Worm (Caenorhabditis elegans) whole organism, young adult: ENCODE measurements around the gene K02E11.7.
A peak's percentile ranks its signal among the peaks of the same experiment; 100 is the strongest.

ENCODE experiments used
- B0336.3 ChIP-seq: fragments of 200-800 bp; sonication (Bioruptor generic); IDR thresholded peaks from 2 replicates; pipeline ENCODE4 v1.3.6; 2022; ENCODE audit warnings: missing genetic modification characterization, missing compliant biosample characterization
- C06A6.2 ChIP-seq: fragments of 200-800 bp; sonication (Bioruptor generic); conservative IDR thresholded peaks from 2 replicates; pipeline ENCODE4 v1.3.6; 2022; ENCODE audit warnings: missing genetic modification characterization, missing compliant biosample characterization
- C17E4.6 ChIP-seq: fragments of 200-800 bp; sonication (Bioruptor generic); IDR thresholded peaks from 2 replicates; pipeline ENCODE4 v1.3.6; 2022; ENCODE audit warnings: missing genetic modification reagents, missing genetic modification characterization, missing compliant biosample characterization
- F22D6.2 ChIP-seq: sonication (generic microtip); optimal IDR thresholded peaks from 2 replicates; lab custom pipeline; 2016; ENCODE audit warnings: mild to moderate bottlenecking, missing genetic modification characterization, missing compliant biosample characterization
- F49E8.2 ChIP-seq: sonication (generic microtip); optimal IDR thresholded peaks from 3 replicates; lab custom pipeline; 2017; ENCODE audit warnings: missing genetic modification characterization, mild to moderate bottlenecking, missing compliant biosample characterization, antibody characterized with exemption, moderate library complexity; ENCODE audit not compliant: insufficient read depth
- F52B5.7 ChIP-seq: sonication (generic microtip); optimal IDR thresholded peaks from 2 replicates; lab custom pipeline; 2016; ENCODE audit warnings: mild to moderate bottlenecking, missing genetic modification characterization, missing compliant biosample characterization
- F55B11.4 ChIP-seq: sonication (generic microtip); optimal IDR thresholded peaks from 2 replicates; lab custom pipeline; 2016; ENCODE audit warnings: missing compliant biosample characterization, missing genetic modification characterization, borderline replicate concordance; ENCODE audit not compliant: insufficient read depth
- Y56A3A.18 ChIP-seq: fragments of 200-800 bp; sonication (Bioruptor generic); IDR thresholded peaks from 2 replicates; pipeline ENCODE4 v1.3.6; 2022; ENCODE audit warnings: missing genetic modification reagents, missing genetic modification characterization, missing compliant biosample characterization
- Y67H2A.10 ChIP-seq: fragments of 200-800 bp; sonication (Bioruptor generic); conservative IDR thresholded peaks from 2 replicates; pipeline ENCODE4 v1.3.6; 2022; ENCODE audit warnings: missing genetic modification reagents, missing genetic modification characterization, missing compliant biosample characterization
- ZK185.1 ChIP-seq: sonication (generic microtip); optimal IDR thresholded peaks from 2 replicates; lab custom pipeline; 2016; ENCODE audit warnings: mild to moderate bottlenecking, missing genetic modification characterization, missing compliant biosample characterization; ENCODE audit not compliant: poor library complexity, severe bottlenecking
- akir-1 ChIP-seq: fragments of 200-800 bp; sonication (Bioruptor generic); optimal IDR thresholded peaks from 2 replicates; lab custom pipeline; 2018; ENCODE audit warnings: mild to moderate bottlenecking, missing genetic modification characterization, moderate library complexity, missing compliant biosample characterization
- aptf-2 ChIP-seq: fragments of 200-800 bp; sonication (Bioruptor generic); conservative IDR thresholded peaks from 2 replicates; pipeline ENCODE4 v1.3.6; 2022; ENCODE audit warnings: missing genetic modification reagents, missing genetic modification characterization, missing compliant biosample characterization
- aptf-3 ChIP-seq: fragments of 200-800 bp; sonication (Bioruptor generic); IDR thresholded peaks from 2 replicates; pipeline ENCODE4 v1.3.6; 2022; ENCODE audit warnings: missing genetic modification characterization, missing compliant biosample characterization
- attf-5 ChIP-seq: fragments of 200-800 bp; sonication (Bioruptor generic); optimal IDR thresholded peaks from 2 replicates; lab custom pipeline; 2018; ENCODE audit warnings: mild to moderate bottlenecking, missing genetic modification characterization, missing compliant biosample characterization
- attf-6 ChIP-seq: fragments of 200-800 bp; sonication (Bioruptor generic); IDR thresholded peaks from 2 replicates; pipeline ENCODE4 v1.3.6; 2022; ENCODE audit warnings: missing genetic modification reagents, missing genetic modification characterization, missing compliant biosample characterization
- bed-2 ChIP-seq: fragments of 200-800 bp; sonication (Bioruptor generic); IDR thresholded peaks from 2 replicates; pipeline ENCODE4 v1.3.6; 2022; ENCODE audit warnings: missing genetic modification reagents, missing genetic modification characterization, missing compliant biosample characterization
- ceh-27 ChIP-seq: fragments of 200-800 bp; sonication (Bioruptor generic); optimal IDR thresholded peaks from 2 replicates; lab custom pipeline; 2018; ENCODE audit warnings: mild to moderate bottlenecking, missing genetic modification characterization, moderate library complexity, missing compliant biosample characterization
- ceh-40 ChIP-seq: fragments of 200-800 bp; sonication (Bioruptor generic); IDR thresholded peaks from 2 replicates; pipeline ENCODE4 v1.3.6; 2022; ENCODE audit warnings: missing genetic modification characterization, missing compliant biosample characterization
- ceh-91 ChIP-seq: fragments of 200-800 bp; sonication (Bioruptor generic); IDR thresholded peaks from 2 replicates; pipeline ENCODE4 v1.3.6; 2022; ENCODE audit warnings: missing genetic modification reagents, missing genetic modification characterization, missing compliant biosample characterization
- chd-7 ChIP-seq: sonication (generic microtip); optimal IDR thresholded peaks from 2 replicates; lab custom pipeline; 2016; ENCODE audit warnings: mild to moderate bottlenecking, missing genetic modification characterization, moderate library complexity, missing compliant biosample characterization
- dox-1 ChIP-seq: fragments of 200-800 bp; sonication (Bioruptor generic); IDR thresholded peaks from 2 replicates; pipeline ENCODE4 v1.3.6; 2022; ENCODE audit warnings: missing genetic modification reagents, missing genetic modification characterization, missing compliant biosample characterization
- efl-1 ChIP-seq: fragments of 150-350 bp; optimal IDR thresholded peaks from 2 replicates; lab custom pipeline; 2014; ENCODE audit warnings: missing biosample characterization, missing genetic modification reagents, missing genetic modification characterization
- egl-44 ChIP-seq: fragments of 200-800 bp; sonication (Bioruptor generic); IDR thresholded peaks from 2 replicates; pipeline ENCODE4 v1.3.6; 2022; ENCODE audit warnings: missing genetic modification reagents, missing genetic modification characterization, missing compliant biosample characterization
- egrh-3 ChIP-seq: fragments of 200-800 bp; sonication (Bioruptor generic); IDR thresholded peaks from 2 replicates; pipeline ENCODE4 v1.3.6; 2022; ENCODE audit warnings: missing genetic modification reagents, missing genetic modification characterization, missing compliant biosample characterization
- him-1 ChIP-seq: sonication (generic microtip); optimal IDR thresholded peaks from 2 replicates; lab custom pipeline; 2016; ENCODE audit warnings: missing genotype, missing genetic modification reagents, missing genetic modification characterization, missing compliant biosample characterization
- hlh-12 ChIP-seq: sonication (generic microtip); optimal IDR thresholded peaks from 2 replicates; lab custom pipeline; 2016; ENCODE audit warnings: missing genetic modification characterization, missing compliant biosample characterization
- hrde-1 ChIP-seq: sonication (generic microtip); optimal IDR thresholded peaks from 2 replicates; lab custom pipeline; 2016; ENCODE audit warnings: missing genetic modification characterization, mild to moderate bottlenecking, missing compliant biosample characterization, moderate library complexity, missing genotype, missing genetic modification reagents, borderline replicate concordance
- let-526 ChIP-seq: fragments of 200-800 bp; sonication (Bioruptor generic); IDR thresholded peaks from 2 replicates; pipeline ENCODE4 v1.3.6; 2022; ENCODE audit warnings: missing genetic modification reagents, missing genetic modification characterization, missing compliant biosample characterization
- lin-26 ChIP-seq: fragments of 200-800 bp; sonication (Bioruptor generic); IDR thresholded peaks from 2 replicates; pipeline ENCODE4 v1.3.6; 2022; ENCODE audit warnings: missing genetic modification reagents, missing genetic modification characterization, missing compliant biosample characterization
- lir-1 ChIP-seq: fragments of 200-800 bp; sonication (Bioruptor generic); conservative IDR thresholded peaks from 2 replicates; pipeline ENCODE4 v1.3.6; 2022; ENCODE audit warnings: missing genetic modification reagents, missing genetic modification characterization, missing compliant biosample characterization
- lsl-1 ChIP-seq: fragments of 200-800 bp; sonication (Bioruptor generic); optimal IDR thresholded peaks from 2 replicates; lab custom pipeline; 2018; ENCODE audit warnings: mild to moderate bottlenecking, missing genetic modification characterization, moderate library complexity, missing compliant biosample characterization
- lsy-27 ChIP-seq: sonication (generic microtip); optimal IDR thresholded peaks from 2 replicates; lab custom pipeline; 2017; ENCODE audit warnings: missing genetic modification characterization, mild to moderate bottlenecking, missing compliant biosample characterization, antibody characterized with exemption, missing genotype, borderline replicate concordance; ENCODE audit not compliant: insufficient read depth
- madf-10 ChIP-seq: sonication (generic microtip); optimal IDR thresholded peaks from 2 replicates; lab custom pipeline; 2016; ENCODE audit warnings: mild to moderate bottlenecking, missing genetic modification characterization, missing compliant biosample characterization
- madf-6 ChIP-seq: fragments of 200-800 bp; sonication (Bioruptor generic); IDR thresholded peaks from 2 replicates; pipeline ENCODE4 v1.3.6; 2022; ENCODE audit warnings: missing genetic modification reagents, missing genetic modification characterization, missing compliant biosample characterization
- mxl-1 ChIP-seq: sonication (generic microtip); optimal IDR thresholded peaks from 2 replicates; lab custom pipeline; 2016; ENCODE audit warnings: missing genetic modification characterization, missing compliant biosample characterization
- nfyb-1 ChIP-seq: fragments of 200-800 bp; sonication (Bioruptor generic); IDR thresholded peaks from 2 replicates; pipeline ENCODE4 v1.3.6; 2022; ENCODE audit warnings: missing genetic modification reagents, missing genetic modification characterization, missing compliant biosample characterization
- nhr-90 ChIP-seq: sonication (generic microtip); optimal IDR thresholded peaks from 2 replicates; lab custom pipeline; 2016; ENCODE audit warnings: missing genotype, mild to moderate bottlenecking, missing genetic modification characterization, missing compliant biosample characterization
- pbrm-1 ChIP-seq: fragments of 200-800 bp; sonication (Bioruptor generic); IDR thresholded peaks from 2 replicates; pipeline ENCODE4 v1.3.6; 2022; ENCODE audit warnings: missing genetic modification reagents, missing genetic modification characterization, missing compliant biosample characterization
- repo-1 ChIP-seq: sonication (generic microtip); optimal IDR thresholded peaks from 2 replicates; lab custom pipeline; 2017; ENCODE audit warnings: mild to moderate bottlenecking, missing genetic modification characterization, missing compliant biosample characterization
- rpc-1 ChIP-seq, 2 experiments: fragments of 150-350 bp in 1 of 2; sonication (generic microtip) in 1 of 2; optimal IDR thresholded peaks; 2 replicates each; lab custom pipeline; 2014 to 2018; ENCODE audit warnings: missing biosample characterization in 1 of 2, missing genetic modification characterization in 1 of 2, missing genetic modification reagents in 1 of 2, missing genotype in 1 of 2
- sdz-38 ChIP-seq: sonication (generic microtip); optimal IDR thresholded peaks from 2 replicates; lab custom pipeline; 2016; ENCODE audit warnings: missing genotype, missing genetic modification characterization, missing compliant biosample characterization
- snpc-1.3 ChIP-seq: sonication (generic microtip); optimal IDR thresholded peaks from 2 replicates; lab custom pipeline; 2017; ENCODE audit warnings: missing genetic modification characterization, mild to moderate bottlenecking, missing compliant biosample characterization, antibody characterized with exemption, moderate library complexity, missing genotype, missing genetic modification reagents; ENCODE audit not compliant: insufficient read depth
- unc-130 ChIP-seq: sonication (generic microtip); optimal IDR thresholded peaks from 2 replicates; lab custom pipeline; 2016; ENCODE audit warnings: missing genetic modification reagents, missing genetic modification characterization, missing compliant biosample characterization
- unc-62 ChIP-seq: fragments of 150-350 bp; optimal IDR thresholded peaks from 2 replicates; lab custom pipeline; 2014; ENCODE audit warnings: missing biosample characterization, missing genetic modification reagents, missing genetic modification characterization
- zfh-2 ChIP-seq: fragments of 200-800 bp; sonication (Bioruptor generic); conservative IDR thresholded peaks from 2 replicates; pipeline ENCODE4 v1.3.6; 2022; ENCODE audit warnings: missing genetic modification reagents, missing genetic modification characterization, missing compliant biosample characterization
- ztf-26 ChIP-seq: sonication (generic microtip); optimal IDR thresholded peaks from 2 replicates; lab custom pipeline; 2017; ENCODE audit warnings: missing genetic modification characterization, missing compliant biosample characterization
- ztf-28 ChIP-seq: fragments of 200-800 bp; sonication (Bioruptor generic); IDR thresholded peaks from 2 replicates; pipeline ENCODE4 v1.3.6; 2022; ENCODE audit warnings: missing genetic modification reagents, missing genetic modification characterization, missing compliant biosample characterization

K02E11.7 gene

ce11 chrV:14267326-14267942, 13.3 kb upstream of the K02E11.7 start (continued):
- TF ChIP-seq pbrm-1 (GFP tag; lab: Robert Waterston, UW) = peak; percentile 29; the same call in 1 of the 2 replicates
- 0 out of 2 replicates have a peak, but pooled peaks have one; percentile 38 for TF ChIP-seq lin-26 (GFP tag; lab: Robert Waterston, UW)
- TF ChIP-seq chd-7 (tag; lab: Kevin White, UChicago) = no peak
- no peak for TF ChIP-seq ceh-91 (GFP tag; lab: Robert Waterston, UW)
- TF ChIP-seq egl-44 (GFP tag; lab: Robert Waterston, UW) = no peak
- TF ChIP-seq efl-1 (GFP tag; lab: Kevin White, UChicago) = no peak
- no peak for TF ChIP-seq C06A6.2
- no peak for TF ChIP-seq ceh-27
- TF ChIP-seq lsl-1 = peak; percentile 48
- TF ChIP-seq ZK185.1 = no peak
- TF ChIP-seq unc-130 (GFP tag; lab: Kevin White, UChicago) = no peak
- no peak; the same call in 1 of the 2 replicates for TF ChIP-seq dox-1 (GFP tag; lab: Robert Waterston, UW)
- no peak for TF ChIP-seq F22D6.2 (tag; lab: Kevin White, UChicago)
- no peak for TF ChIP-seq attf-5 (GFP tag; lab: Kevin White, UChicago)
- TF ChIP-seq nhr-90 (tag; lab: Kevin White, UChicago) = no peak
- no peak for TF ChIP-seq ztf-26 (tag; lab: Kevin White, UChicago)
- TF ChIP-seq hlh-12 (tag; lab: Kevin White, UChicago) = no peak
- TF ChIP-seq rpc-1 (optimal IDR thresholded peaks at IDR 0.05; lab: Kevin White, UChicago) = no peak
- no peak for TF ChIP-seq rpc-1 (tag; optimal IDR thresholded peaks at IDR 0.05; lab: Kevin White, UChicago)
- no peak for TF ChIP-seq C17E4.6
- TF ChIP-seq nfyb-1 = no peak
- TF ChIP-seq unc-62 (GFP tag; lab: Kevin White, UChicago) = no peak
- TF ChIP-seq Y67H2A.10 = no peak
- no peak for TF ChIP-seq F52B5.7 (tag; lab: Kevin White, UChicago)
- peak; percentile 23 for TF ChIP-seq F49E8.2
- TF ChIP-seq F55B11.4 (tag; lab: Kevin White, UChicago) = no peak
- TF ChIP-seq B0336.3 (GFP tag; lab: Robert Waterston, UW) = no peak
- 0 out of 2 replicates have a peak, but pooled peaks have one; percentile 5 for TF ChIP-seq ztf-28
- TF ChIP-seq mxl-1 (tag; lab: Kevin White, UChicago) = no peak
- TF ChIP-seq attf-6 (GFP tag; lab: Robert Waterston, UW) = peak; percentile 73
- TF ChIP-seq sdz-38 (tag; lab: Kevin White, UChicago) = no peak
- no peak for TF ChIP-seq zfh-2 (GFP tag; lab: Robert Waterston, UW)
- no peak for TF ChIP-seq egrh-3 (GFP tag; lab: Robert Waterston, UW)
- no peak for TF ChIP-seq repo-1 (tag; lab: Kevin White, UChicago)
- TF ChIP-seq ceh-40 (GFP tag; lab: Robert Waterston, UW) = no peak
- TF ChIP-seq snpc-1.3 (tag; lab: Kevin White, UChicago) = peak; percentile 59
- TF ChIP-seq aptf-3 (GFP tag; lab: Robert Waterston, UW) = no peak
- TF ChIP-seq Y56A3A.18 = no peak
- TF ChIP-seq aptf-2 (GFP tag; lab: Robert Waterston, UW) = 0 out of 2 replicates have a peak, but pooled peaks have one; percentile 31
- peak; percentile 30 for TF ChIP-seq hrde-1 (tag; lab: Kevin White, UChicago)
- TF ChIP-seq bed-2 = no peak
- TF ChIP-seq him-1 (tag; lab: Kevin White, UChicago) = peak; percentile 90
- no peak for TF ChIP-seq akir-1 (GFP tag; lab: Kevin White, UChicago)
- TF ChIP-seq lsy-27 (tag; lab: Kevin White, UChicago) = no peak
- TF ChIP-seq lir-1 (GFP tag; lab: Robert Waterston, UW) = no peak
- no peak for TF ChIP-seq let-526 (GFP tag; lab: Robert Waterston, UW)
- TF ChIP-seq madf-6 = peak; percentile 72
- TF ChIP-seq madf-10 (tag; lab: Kevin White, UChicago) = no peak
